Worm (Caenorhabditis elegans): ENCODE measurements around the gene str-236.

DNA sequence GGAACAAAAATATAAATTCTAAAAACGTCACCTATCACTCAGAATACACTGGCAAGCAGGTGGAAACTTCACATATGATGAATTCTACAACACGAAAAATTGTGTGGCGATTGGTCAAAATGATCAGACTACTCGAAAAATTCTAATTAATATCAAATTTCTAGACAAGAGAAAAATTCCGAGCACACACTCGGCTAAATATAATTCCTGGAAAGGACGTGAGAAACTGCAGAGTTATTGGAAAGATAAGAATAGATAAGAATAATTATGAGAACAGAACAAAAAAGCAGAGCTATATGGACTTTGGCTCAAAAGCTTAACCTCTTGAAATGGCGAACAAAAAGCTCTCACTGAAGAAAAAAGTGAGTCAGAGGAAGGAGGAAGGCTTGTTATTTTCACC, 40.6 kb downstream of the str-236 start:
- no peak for TF ChIP-seq hnd-1 (tag; optimal IDR thresholded peaks at IDR 0.05)
- TF ChIP-seq F13C5.2 (tag; optimal IDR thresholded peaks at IDR 0.05), result no peak
- TF ChIP-seq tbx-11 (GFP tag; IDR thresholded peaks at IDR 0.05), result no peak

Data from whole organism, early embryonic.